Fruit fly (Drosophila melanogaster): ENCODE results near the gene Abl.

Abl gene

DNA sequence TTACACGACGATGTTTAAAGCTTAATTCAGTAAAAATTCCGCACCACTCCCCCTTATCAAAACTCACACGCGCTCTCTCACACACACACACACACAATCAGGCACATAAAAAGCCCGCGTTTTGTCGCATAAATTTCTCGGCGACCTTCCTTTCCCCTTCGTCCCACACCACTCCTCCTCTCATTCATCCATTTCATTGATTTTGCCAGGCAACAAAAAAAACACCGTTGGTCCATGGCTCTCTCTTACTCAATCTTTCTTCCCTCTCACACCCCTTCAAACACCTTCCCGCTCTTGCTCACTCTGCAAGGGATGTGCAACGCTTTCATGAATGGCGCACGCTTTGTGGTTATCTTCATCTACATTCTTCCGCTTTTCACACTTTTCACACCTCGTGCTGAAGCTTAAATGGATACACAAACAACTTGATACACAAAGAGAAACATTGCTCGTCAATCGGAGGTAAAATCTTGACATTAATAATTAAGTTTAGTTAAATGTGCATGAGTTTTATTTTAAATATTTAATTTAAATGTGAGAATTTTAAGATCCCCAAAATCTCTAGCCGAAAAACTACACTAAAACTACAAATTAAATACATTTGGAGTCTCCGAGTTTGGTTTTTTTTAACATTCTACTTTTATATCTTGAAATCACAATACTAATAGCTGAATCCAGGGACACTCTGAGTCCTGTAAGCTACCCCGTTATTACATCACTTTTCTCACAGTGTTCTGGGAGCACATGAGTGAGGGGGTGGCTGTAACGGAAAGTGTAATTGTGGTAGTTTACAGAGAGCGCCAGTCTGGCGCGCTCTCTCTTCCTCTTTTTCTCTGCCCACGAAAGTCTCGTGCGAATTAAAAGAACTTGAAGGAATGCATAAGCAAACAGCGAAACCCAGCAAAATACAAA lies 12.5 kb upstream of the Abl start:
- no peak for TF ChIP-seq Dfd (GFP tag; optimal IDR thresholded peaks at IDR 0.05)
- TF ChIP-seq HLH106 (tag; optimal IDR thresholded peaks at IDR 0.05) = peak; percentile 92
- TF ChIP-seq Hr78 (GFP tag; optimal IDR thresholded peaks at IDR 0.05) = no peak
- TF ChIP-seq Mio (GFP tag; optimal IDR thresholded peaks at IDR 0.05) = peak; percentile 14
- peak; percentile 90 for TF ChIP-seq fru (GFP tag; optimal IDR thresholded peaks at IDR 0.05)
- peak; percentile 10 for TF ChIP-seq N (GFP tag; optimal IDR thresholded peaks at IDR 0.05)
- TF ChIP-seq jim (GFP tag; optimal IDR thresholded peaks at IDR 0.05) = no peak
- peak; percentile 29 for TF ChIP-seq dsf (GFP tag; optimal IDR thresholded peaks at IDR 0.05; ENCODE audit: borderline replicate concordance)
- peak; percentile 43 for TF ChIP-seq sage (GFP tag; optimal IDR thresholded peaks at IDR 0.05)
- peak; percentile 89 for TF ChIP-seq psq (GFP tag; optimal IDR thresholded peaks at IDR 0.05)
- TF ChIP-seq OdsH (GFP tag; optimal IDR thresholded peaks at IDR 0.05) = peak; percentile 86
- peak; percentile 19 for TF ChIP-seq Dif (GFP tag; optimal IDR thresholded peaks at IDR 0.05; ENCODE audit: partially characterized antibody)
- peak; percentile 62 for TF ChIP-seq CrebA (GFP tag; optimal IDR thresholded peaks at IDR 0.05; ENCODE audit: borderline replicate concordance)
- peak; percentile 69 for TF ChIP-seq brk (GFP tag; optimal IDR thresholded peaks at IDR 0.05)
- TF ChIP-seq pan (optimal IDR thresholded peaks at IDR 0.05) = no peak
- TF ChIP-seq Sp1 (GFP tag; optimal IDR thresholded peaks at IDR 0.05) = peak; percentile 93
- peak; percentile 83 for TF ChIP-seq CG32264 (GFP tag; optimal IDR thresholded peaks at IDR 0.05)
- peak; percentile 84 for TF ChIP-seq br (GFP tag; optimal IDR thresholded peaks at IDR 0.05)
- TF ChIP-seq foxo (GFP tag; optimal IDR thresholded peaks at IDR 0.05) = peak; percentile 52 to 94
- TF ChIP-seq Vsx2 (GFP tag; optimal IDR thresholded peaks at IDR 0.05; ENCODE audit: partially characterized antibody) = no peak
- peak; percentile 86 for TF ChIP-seq ey (GFP tag; optimal IDR thresholded peaks at IDR 0.05)
- no peak for TF ChIP-seq usp (GFP tag; optimal IDR thresholded peaks at IDR 0.05)
- no peak for TF ChIP-seq Abd-B (GFP tag; optimal IDR thresholded peaks at IDR 0.05)
- peak; percentile 95 for TF ChIP-seq sv (GFP tag; optimal IDR thresholded peaks at IDR 0.05)
- TF ChIP-seq Jra (GFP tag; optimal IDR thresholded peaks at IDR 0.05) = peak; percentile 58
- TF ChIP-seq Hnf4 (GFP tag; optimal IDR thresholded peaks at IDR 0.05) = peak; percentile 82
- TF ChIP-seq CG9705 (GFP tag; optimal IDR thresholded peaks at IDR 0.05) = peak; percentile 80
- TF ChIP-seq Myc (optimal IDR thresholded peaks at IDR 0.05) = no peak
- TF ChIP-seq Hr83 (GFP tag; optimal IDR thresholded peaks at IDR 0.05; ENCODE audit: poor library complexity, severe bottlenecking) = peak; percentile 50
- peak; percentile 89 for TF ChIP-seq rgr (GFP tag; optimal IDR thresholded peaks at IDR 0.05)
- peak; percentile 93 for TF ChIP-seq dmrt93B (GFP tag; optimal IDR thresholded peaks at IDR 0.05)
- TF ChIP-seq lola (GFP tag; optimal IDR thresholded peaks at IDR 0.05) = no peak
- no peak for TF ChIP-seq GATAd (GFP tag; optimal IDR thresholded peaks at IDR 0.05)
- peak; percentile 74 for TF ChIP-seq Rel (GFP tag; optimal IDR thresholded peaks at IDR 0.05)
- peak; percentile 68 for TF ChIP-seq Rel (tag; optimal IDR thresholded peaks at IDR 0.05)
- TF ChIP-seq dl (GFP tag; optimal IDR thresholded peaks at IDR 0.05; ENCODE audit: insufficient read depth in 1 of 2, partially characterized antibody in 2 of 2) = peak in 1 of 2 experiments; percentile 4
- TF ChIP-seq woc (GFP tag; optimal IDR thresholded peaks at IDR 0.05) = peak; percentile 80
- peak; percentile 57 for TF ChIP-seq tai (GFP tag; optimal IDR thresholded peaks at IDR 0.05)
- TF ChIP-seq h (GFP tag; optimal IDR thresholded peaks at IDR 0.05) = peak; percentile 89

DNA sequence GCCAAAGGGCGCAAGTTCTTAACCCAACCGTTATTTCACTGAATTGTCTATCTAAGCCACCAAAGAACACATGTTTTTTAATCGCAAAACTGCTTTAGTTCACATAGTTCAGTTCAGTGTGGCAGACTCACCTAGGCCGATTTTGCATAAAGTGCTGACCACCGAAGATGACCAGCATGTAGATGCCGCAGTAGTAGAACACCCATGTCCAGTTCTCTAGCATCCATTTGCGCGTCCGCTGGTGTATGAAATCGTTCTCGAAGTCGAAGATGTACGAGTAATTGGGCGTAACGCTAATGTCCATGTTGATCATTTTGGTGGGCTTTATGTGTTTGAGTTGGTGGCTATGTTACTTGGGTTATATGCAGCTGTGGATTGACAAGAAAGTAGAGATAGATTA lies 11.4 kb upstream of the Abl start:
- TF ChIP-seq lola (GFP tag; optimal IDR thresholded peaks at IDR 0.05) (no peak), Jra (GFP tag; optimal IDR thresholded peaks at IDR 0.05) (no peak), CG32264 (GFP tag; optimal IDR thresholded peaks at IDR 0.05) (no peak), brk (GFP tag; optimal IDR thresholded peaks at IDR 0.05) (no peak), fru (GFP tag; optimal IDR thresholded peaks at IDR 0.05) (no peak), Sp1 (GFP tag; optimal IDR thresholded peaks at IDR 0.05) (no peak), GATAd (GFP tag; optimal IDR thresholded peaks at IDR 0.05) (no peak), Dif (GFP tag; optimal IDR thresholded peaks at IDR 0.05; ENCODE audit: partially characterized antibody) (no peak), dmrt93B (GFP tag; optimal IDR thresholded peaks at IDR 0.05) (no peak), Rel (GFP tag; optimal IDR thresholded peaks at IDR 0.05) (no peak), Rel (tag; optimal IDR thresholded peaks at IDR 0.05) (no peak), foxo (GFP tag; optimal IDR thresholded peaks at IDR 0.05) (no peak)

All from whole organism, wandering third instar larva.